Fruit fly (Drosophila melanogaster): ENCODE results near the gene alpha-Est6.
A peak's percentile ranks its signal among the peaks of the same experiment; 100 is the strongest.

alpha-Est6 gene

DNA sequence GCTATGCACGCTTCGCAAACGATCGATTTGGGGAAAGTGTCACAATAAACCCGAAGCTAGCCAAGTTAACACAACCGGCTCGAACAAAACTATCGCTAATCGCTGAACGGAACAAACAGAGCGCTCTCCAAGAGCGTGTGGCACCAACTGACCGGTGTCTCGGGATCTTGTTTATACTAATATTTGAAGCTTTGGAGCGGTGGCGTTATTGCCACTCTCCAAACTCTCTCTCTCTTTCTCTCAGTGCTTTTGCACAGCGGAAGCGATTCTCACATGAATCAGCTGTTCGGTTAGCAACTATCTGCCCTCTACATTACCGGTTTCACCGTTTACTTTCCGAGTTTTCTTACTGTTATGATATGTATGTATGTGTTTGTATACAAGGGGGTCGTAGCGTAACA lies 37.1 kb downstream of the alpha-Est6 start (continued):
- TF ChIP-seq slp2 (GFP tag; optimal IDR thresholded peaks at IDR 0.05) (no peak), Max (GFP tag; optimal IDR thresholded peaks at IDR 0.05) (no peak), CG11696 (GFP tag; IDR thresholded peaks at IDR 0.05) (no peak), CG13287 (GFP tag; IDR thresholded peaks at IDR 0.05; ENCODE audit: partially characterized antibody) (peak; percentile 49; the same call in 1 of the 2 replicates), CG30431 (GFP tag; optimal IDR thresholded peaks at IDR 0.05) (no peak), Atf3 (GFP tag; optimal IDR thresholded peaks at IDR 0.05) (no peak), eve (GFP tag; optimal IDR thresholded peaks at IDR 0.05) (no peak), Elba2 (GFP tag; optimal IDR thresholded peaks at IDR 0.05) (no peak), NK7.1 (GFP tag; optimal IDR thresholded peaks at IDR 0.05) (no peak), CG11504 (tag; optimal IDR thresholded peaks at IDR 0.05) (no peak), Hmr (GFP tag; optimal IDR thresholded peaks at IDR 0.05) (no peak), PHDP (tag; optimal IDR thresholded peaks at IDR 0.05) (no peak), Stat92E (GFP tag; optimal IDR thresholded peaks at IDR 0.05) (no peak), CG2712 (tag; optimal IDR thresholded peaks at IDR 0.05) (no peak), CG15479 (GFP tag; optimal IDR thresholded peaks at IDR 0.05) (no peak), dimm (GFP tag; IDR thresholded peaks at IDR 0.05) (no peak), Dfd (GFP tag; optimal IDR thresholded peaks at IDR 0.05) (no peak), cg (GFP tag; optimal IDR thresholded peaks at IDR 0.05) (peak; percentile 41), Fer3 (tag; optimal IDR thresholded peaks at IDR 0.05) (no peak), Camta (GFP tag; optimal IDR thresholded peaks at IDR 0.05) (no peak), slbo (GFP tag; IDR thresholded peaks at IDR 0.05) (no peak), GATAe (GFP tag; conservative IDR thresholded peaks at IDR 0.05) (no peak), rib (GFP tag; IDR thresholded peaks at IDR 0.05) (0 out of 2 replicates have a peak, but pooled peaks have one; percentile 59), CG8281 (tag; optimal IDR thresholded peaks at IDR 0.05) (no peak), ab (GFP tag; optimal IDR thresholded peaks at IDR 0.05) (no peak), fru (optimal IDR thresholded peaks at IDR 0.05) (no peak), CHES-1-like (GFP tag; optimal IDR thresholded peaks at IDR 0.05) (no peak), toy (GFP tag; IDR thresholded peaks at IDR 0.05) (no peak), CG8089 (GFP tag; optimal IDR thresholded peaks at IDR 0.05) (no peak), seq (GFP tag; IDR thresholded peaks at IDR 0.05) (no peak), scrt (GFP tag; optimal IDR thresholded peaks at IDR 0.05) (no peak), CG9932 (GFP tag; IDR thresholded peaks at IDR 0.05) (no peak), CG10274 (GFP tag; optimal IDR thresholded peaks at IDR 0.05) (no peak), vvl (GFP tag; IDR thresholded peaks at IDR 0.05) (no peak), CG13424 (tag; optimal IDR thresholded peaks at IDR 0.05) (no peak), row (GFP tag; IDR thresholded peaks at IDR 0.05) (no peak), CG4730 (GFP tag; IDR thresholded peaks at IDR 0.05) (no peak), CG16863 (GFP tag; optimal IDR thresholded peaks at IDR 0.05) (no peak), ash1 (GFP tag; optimal IDR thresholded peaks at IDR 0.05) (no peak), CG14014 (GFP tag; IDR thresholded peaks at IDR 0.05) (no peak; the same call in 1 of the 2 replicates), CG11247 (GFP tag; IDR thresholded peaks at IDR 0.05) (no peak), danr (GFP tag; IDR thresholded peaks at IDR 0.05) (no peak), HLH54F (GFP tag; optimal IDR thresholded peaks at IDR 0.05) (no peak), onecut (GFP tag; IDR thresholded peaks at IDR 0.05) (peak; percentile 46; the same call in 1 of the 2 replicates), Ets97D (GFP tag; optimal IDR thresholded peaks at IDR 0.05) (no peak), kni (GFP tag; optimal IDR thresholded peaks at IDR 0.05) (peak; percentile 74), her (GFP tag; optimal IDR thresholded peaks at IDR 0.05) (no peak), CG3065 (GFP tag; optimal IDR thresholded peaks at IDR 0.05) (no peak), CG6683 (GFP tag; optimal IDR thresholded peaks at IDR 0.05) (no peak), CG14860 (GFP tag; IDR thresholded peaks at IDR 0.05; ENCODE audit: partially characterized antibody) (no peak), tap (tag; optimal IDR thresholded peaks at IDR 0.05) (no peak), repo (GFP tag; optimal IDR thresholded peaks at IDR 0.05) (no peak), Nf-YA (GFP tag; IDR thresholded peaks at IDR 0.05) (no peak)
